Worm (Caenorhabditis elegans): Measurements from ENCODE around the gene F38B6.3.

The F38B6.3 gene

DNA sequence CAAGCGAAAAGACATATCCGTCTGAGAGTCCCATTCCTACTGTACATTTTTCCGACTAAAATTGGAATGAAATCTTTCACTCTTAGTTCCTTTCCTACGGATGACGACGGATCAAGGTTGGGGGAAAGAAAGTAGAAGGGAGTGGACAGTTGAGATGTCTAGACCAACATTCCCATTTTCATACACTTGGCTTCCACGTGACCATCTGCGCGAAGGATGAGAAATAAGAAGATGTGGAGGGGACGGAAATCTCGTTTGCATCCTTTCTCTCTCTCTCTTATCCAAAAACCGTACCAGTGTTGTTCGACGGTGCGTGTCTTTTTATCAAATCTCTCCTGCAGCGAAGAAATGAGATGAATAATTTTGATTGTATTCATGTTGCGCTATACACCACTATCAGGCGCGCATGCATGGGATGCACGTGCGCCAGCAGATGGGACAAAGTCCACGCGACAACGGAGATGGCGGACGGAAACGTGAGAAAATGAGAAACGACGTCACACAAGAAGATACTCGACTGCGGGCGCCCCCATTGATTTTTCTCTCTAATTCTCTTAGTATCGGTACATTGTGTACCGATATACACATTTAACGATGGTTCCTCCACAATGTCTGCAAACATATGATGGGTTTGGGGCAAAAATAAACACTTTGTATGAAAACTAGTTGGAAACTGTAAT, 44.0 kb downstream of the F38B6.3 start (continued):
- TF ChIP-seq C08G9.2 (tag; optimal IDR thresholded peaks at IDR 0.05) (no peak), lim-6 (tag; optimal IDR thresholded peaks at IDR 0.05) (no peak), ztf-16 (tag; optimal IDR thresholded peaks at IDR 0.05) (no peak), fkh-6 (tag; optimal IDR thresholded peaks at IDR 0.05) (no peak), pha-2 (tag; optimal IDR thresholded peaks at IDR 0.05) (no peak), ref-2 (tag; optimal IDR thresholded peaks at IDR 0.05) (peak; percentile 85), rnt-1 (tag; optimal IDR thresholded peaks at IDR 0.05) (peak; percentile 92), zip-5 (tag; optimal IDR thresholded peaks at IDR 0.05) (no peak), F13H6.1 (tag; optimal IDR thresholded peaks at IDR 0.05) (peak; percentile 60), pros-1 (tag; optimal IDR thresholded peaks at IDR 0.05) (peak; percentile 62), lin-11 (tag; optimal IDR thresholded peaks at IDR 0.05) (no peak), gmeb-2 (tag; optimal IDR thresholded peaks at IDR 0.05) (no peak), elt-2 (tag; optimal IDR thresholded peaks at IDR 0.05) (peak; percentile 80), tbx-2 (tag; optimal IDR thresholded peaks at IDR 0.05) (peak; percentile 73), ttx-3 (tag; optimal IDR thresholded peaks at IDR 0.05) (no peak), ceh-19 (GFP tag; optimal IDR thresholded peaks at IDR 0.05) (peak; percentile 4), dve-1 (tag; optimal IDR thresholded peaks at IDR 0.05) (peak; percentile 41)

DNA sequence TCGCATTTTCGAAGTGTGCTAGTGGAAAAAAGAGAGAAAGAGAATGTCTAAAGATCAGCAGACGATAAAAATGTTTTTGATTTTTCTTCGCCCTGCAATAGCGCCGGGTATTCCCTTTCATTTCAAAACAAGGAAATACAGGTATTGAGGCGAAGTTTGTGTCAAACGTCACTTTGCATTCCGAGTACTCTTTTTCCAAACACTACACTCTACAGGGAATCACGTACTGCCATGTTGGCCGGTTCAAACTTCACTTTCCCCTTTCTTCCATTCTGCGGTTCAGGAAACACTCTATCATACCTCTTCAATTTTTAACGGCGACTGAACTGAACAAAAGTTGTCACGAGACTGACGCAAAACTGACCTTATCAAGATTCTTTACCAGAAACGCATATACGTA, 45.1 kb downstream of the F38B6.3 start:
- TF ChIP-seq ama-1 (optimal IDR thresholded peaks at IDR 0.05) = no peak
- TF ChIP-seq ets-4 (tag; optimal IDR thresholded peaks at IDR 0.05) = no peak

DNA sequence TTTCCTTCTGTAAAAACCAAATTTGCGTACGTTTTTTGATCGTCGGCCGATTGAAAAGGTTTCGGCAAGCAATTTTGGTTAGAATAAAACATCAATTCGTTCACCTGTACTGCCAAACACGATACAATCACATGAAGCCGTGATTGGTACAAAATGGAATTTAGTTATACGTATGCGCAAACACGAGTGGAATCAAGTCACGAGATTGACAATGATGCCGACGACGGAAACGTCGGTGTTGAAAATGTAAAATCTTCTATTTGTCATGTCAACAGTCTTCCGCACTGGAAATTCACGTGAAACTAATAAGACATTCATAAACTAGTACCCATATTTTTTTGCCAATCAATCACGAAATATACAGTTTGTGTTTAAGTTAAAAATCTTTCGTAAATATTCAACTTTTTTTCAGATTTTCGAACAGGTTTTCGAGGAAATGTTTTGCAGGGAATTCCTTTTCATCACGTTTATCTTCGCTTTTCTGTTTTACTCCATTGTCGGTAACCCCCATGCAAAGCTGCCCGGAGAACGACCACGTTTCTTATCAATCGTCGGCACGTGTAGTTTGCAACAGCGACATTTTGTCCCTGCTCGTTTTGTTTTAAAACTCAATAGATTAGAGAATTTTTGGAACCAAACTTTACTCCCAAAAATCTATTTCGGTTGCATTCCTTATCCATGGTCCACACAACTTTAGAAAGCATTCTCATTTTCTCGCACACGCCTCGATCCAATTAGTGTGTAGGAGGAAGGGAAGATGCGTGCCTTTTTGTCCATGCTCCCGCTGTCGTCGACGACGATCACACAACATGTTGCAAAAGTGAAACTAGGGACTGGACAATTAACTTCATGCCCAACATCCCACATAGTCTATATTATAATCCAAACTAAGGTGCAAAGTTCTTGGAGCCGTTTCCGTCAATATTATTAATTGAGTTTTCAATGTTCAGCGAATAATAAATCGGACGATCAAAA, 45.9 kb downstream of the F38B6.3 start:
- TF ChIP-seq C08G9.2 (tag; optimal IDR thresholded peaks at IDR 0.05) (no peak), tbx-7 (tag; optimal IDR thresholded peaks at IDR 0.05) (no peak), hlh-30 (tag; optimal IDR thresholded peaks at IDR 0.05; ENCODE audit: insufficient read depth) (peak; percentile 6), unc-42 (tag; optimal IDR thresholded peaks at IDR 0.05) (peak; percentile 74)

DNA sequence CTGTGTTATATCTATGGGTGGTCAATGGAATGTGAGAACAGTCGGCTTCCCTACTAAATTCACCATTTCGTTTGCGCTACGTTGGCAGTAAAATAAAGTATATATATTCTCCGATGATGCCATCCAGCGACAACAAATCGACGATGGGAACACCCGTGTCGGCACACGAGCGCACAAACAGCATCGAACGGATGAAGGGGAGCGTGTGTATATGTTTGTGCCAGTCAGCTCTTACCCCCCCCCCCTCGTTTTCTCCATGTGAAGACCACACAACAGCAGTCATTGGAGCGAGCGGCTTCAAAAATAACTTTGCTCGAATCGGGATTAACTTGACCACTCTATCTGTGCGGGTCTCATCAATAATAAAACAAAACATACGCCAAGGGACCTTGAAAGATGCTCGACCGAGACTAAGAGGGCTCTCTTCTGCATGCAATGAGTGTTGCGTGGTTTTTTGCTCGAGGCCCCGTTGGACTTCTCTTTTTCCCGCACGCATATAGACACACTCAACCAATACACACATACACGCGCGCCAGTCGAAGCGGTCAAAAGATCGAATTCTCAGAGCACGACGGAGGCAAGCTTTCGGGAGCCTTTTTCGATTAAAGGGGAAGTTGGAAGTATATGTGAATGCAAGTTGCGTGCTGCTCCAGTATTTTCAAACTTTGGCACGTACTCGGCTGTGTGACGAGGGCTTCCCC, 47.0 kb downstream of the F38B6.3 start:
- peak; percentile 6 for TF ChIP-seq ceh-31 (tag; optimal IDR thresholded peaks at IDR 0.05)
- TF ChIP-seq fkh-10 (GFP tag; optimal IDR thresholded peaks at IDR 0.05) = no peak
- no peak for TF ChIP-seq T23F11.4 (GFP tag; optimal IDR thresholded peaks at IDR 0.05)
- TF ChIP-seq ref-2 (tag; optimal IDR thresholded peaks at IDR 0.05) = peak; percentile 3
- TF ChIP-seq ceh-19 (GFP tag; optimal IDR thresholded peaks at IDR 0.05) = no peak
- TF ChIP-seq unc-42 (tag; optimal IDR thresholded peaks at IDR 0.05) = peak; percentile 39

DNA sequence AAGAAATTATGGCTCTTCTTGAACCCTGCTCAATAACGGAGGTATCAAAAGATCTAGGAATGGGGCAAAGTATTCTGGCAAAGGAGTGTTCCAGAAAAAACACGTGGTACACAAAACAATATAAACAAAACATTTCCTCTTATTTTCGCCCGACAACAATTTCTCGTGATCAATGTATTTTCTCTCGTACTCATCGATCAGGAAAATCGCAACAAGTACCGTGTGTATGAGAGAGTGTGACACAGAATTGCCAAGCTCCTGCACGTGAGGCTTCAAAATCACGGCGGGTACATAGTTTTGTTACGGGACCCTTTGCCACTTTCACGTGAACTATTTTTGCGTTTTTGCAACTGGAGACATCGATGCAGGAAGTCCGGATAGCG, 47.5 kb downstream of the F38B6.3 start:
- TF ChIP-seq ceh-18 (tag; optimal IDR thresholded peaks at IDR 0.05) (peak; percentile 12), zip-5 (tag; optimal IDR thresholded peaks at IDR 0.05) (no peak), hlh-30 (tag; optimal IDR thresholded peaks at IDR 0.05; ENCODE audit: insufficient read depth) (peak; percentile 74)

DNA sequence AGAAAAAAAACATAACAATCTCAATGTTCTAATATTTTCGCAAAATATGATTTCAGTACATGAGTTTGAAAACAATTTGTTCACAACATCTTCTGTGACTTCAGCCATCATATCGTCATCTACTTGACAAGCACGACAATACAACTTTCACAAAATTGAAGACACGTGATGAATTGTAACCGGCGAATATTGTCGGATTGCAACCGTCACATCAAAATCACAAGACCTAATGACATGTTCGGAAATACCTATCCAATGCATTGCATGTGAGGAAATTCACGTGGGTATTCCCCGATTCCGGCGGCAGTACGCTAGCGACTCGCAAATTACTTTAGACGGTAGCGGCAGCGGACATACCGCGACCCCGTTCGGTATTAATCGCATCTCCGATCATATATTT, 48.1 kb downstream of the F38B6.3 start:
- no peak for TF ChIP-seq ceh-18 (tag; optimal IDR thresholded peaks at IDR 0.05)
- peak; percentile 72 for TF ChIP-seq unc-55 (GFP tag; optimal IDR thresholded peaks at IDR 0.05)
- TF ChIP-seq hlh-30 (tag; optimal IDR thresholded peaks at IDR 0.05; ENCODE audit: insufficient read depth) = peak; percentile 65

Data from whole organism, late embryonic.